Fruit fly (Drosophila melanogaster) whole organism: ENCODE data around the gene CG10470.

Experiments
- CG8478 ChIP-seq: fragments of >200 bp; optimal IDR thresholded peaks from 2 replicates; lab custom pipeline; 2018; ENCODE audit warnings: inconsistent platforms
- pan ChIP-seq: fragments of >200 bp; optimal IDR thresholded peaks from 2 replicates; lab custom pipeline; 2017
- psq ChIP-seq: fragments of >200 bp; optimal IDR thresholded peaks from 2 replicates; lab custom pipeline; 2017
- usp ChIP-seq: fragments of >200 bp; optimal IDR thresholded peaks from 2 replicates; lab custom pipeline; 2017; ENCODE audit warnings: missing biosample characterization, missing genetic modification characterization, mixed read lengths

DNA sequence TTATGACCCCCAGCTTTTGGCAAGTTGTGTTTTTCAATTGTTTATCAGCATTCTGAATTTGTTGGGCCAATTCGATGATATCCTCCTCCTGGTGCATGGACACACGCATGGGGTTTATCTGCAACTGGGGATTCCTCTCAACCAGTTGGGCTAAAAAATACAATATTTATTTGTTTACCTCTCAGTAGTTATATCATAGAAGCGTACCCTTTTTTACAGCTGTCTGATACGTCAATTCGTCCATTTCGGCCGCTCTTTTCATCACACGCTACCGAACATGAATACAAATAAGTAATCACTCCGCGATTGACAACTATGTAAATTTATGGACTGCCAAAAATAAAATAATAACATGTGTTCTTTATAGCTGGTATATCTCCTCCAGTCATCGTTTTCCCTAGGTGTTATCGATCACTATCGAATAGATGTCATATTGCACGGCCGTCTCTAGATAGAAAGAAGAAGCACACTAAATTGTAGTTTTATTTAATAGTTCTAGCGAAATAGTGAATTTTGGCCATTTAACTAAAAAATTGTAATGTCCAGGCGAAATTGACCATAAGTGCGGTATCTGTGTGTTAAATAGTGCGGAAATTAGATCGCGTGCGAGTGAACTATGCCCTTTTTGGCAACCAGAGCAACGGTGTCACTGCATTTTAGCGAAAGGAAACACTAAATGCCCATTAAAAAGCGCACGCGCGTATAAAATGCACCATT lies 14.5 kb upstream of the CG10470 start, which contains the start of the genes mib2 and CG31800:
- TF ChIP-seq psq (lab: Kevin White, UChicago) = no peak
- TF ChIP-seq pan (lab: Kevin White, UChicago) = no peak
- no peak for TF ChIP-seq usp (GFP tag; lab: Kevin White, UChicago)
- TF ChIP-seq CG8478 (lab: Kevin White, UChicago) = no peak
